Fruit fly (Drosophila melanogaster) whole organism: Measurements from ENCODE around the gene Actn3.

Experiments
- CG8478 ChIP-seq: fragments of >200 bp; optimal IDR thresholded peaks from 2 replicates; lab custom pipeline; 2018; ENCODE audit warnings: inconsistent platforms
- Dll ChIP-seq: fragments of >200 bp; optimal IDR thresholded peaks from 2 replicates; lab custom pipeline; 2017
- EcR ChIP-seq, 2 experiments: fragments of >200 bp; optimal IDR thresholded peaks; 2 replicates each; lab custom pipeline; 2017; ENCODE audit warnings: missing biosample characterization in 2 of 2, missing genetic modification characterization in 2 of 2, missing genetic modification reagents in 2 of 2
- pan ChIP-seq: fragments of >200 bp; optimal IDR thresholded peaks from 2 replicates; lab custom pipeline; 2017
- psq ChIP-seq: fragments of >200 bp; optimal IDR thresholded peaks from 2 replicates; lab custom pipeline; 2017
- usp ChIP-seq: fragments of >200 bp; optimal IDR thresholded peaks from 2 replicates; lab custom pipeline; 2017; ENCODE audit warnings: missing biosample characterization, missing genetic modification characterization, mixed read lengths

Gene Actn3

dm6 chr3R:16948667-16949066 lies 28.9 kb downstream of the Actn3 start:
- TF ChIP-seq EcR (GFP tag; optimal IDR thresholded peaks at IDR 0.05; lab: Kevin White, UChicago) (no peak), CG8478 (lab: Kevin White, UChicago) (peak; percentile 54), pan (lab: Kevin White, UChicago) (no peak), usp (no peak), psq (lab: Kevin White, UChicago) (no peak), Dll (lab: Kevin White, UChicago) (peak; percentile 73)

dm6 chr3R:16944267-16944666 lies 33.3 kb downstream of the Actn3 start:
- TF ChIP-seq EcR (GFP tag; optimal IDR thresholded peaks at IDR 0.05; lab: Kevin White, UChicago) (no peak), CG8478 (lab: Kevin White, UChicago) (no peak), pan (lab: Kevin White, UChicago) (no peak), psq (lab: Kevin White, UChicago) (no peak), usp (no peak), Dll (lab: Kevin White, UChicago) (no peak)

- TF ChIP-seq EcR (GFP tag; optimal IDR thresholded peaks at IDR 0.05; lab: Kevin White, UChicago), result no peak
- no peak for TF ChIP-seq Dll (lab: Kevin White, UChicago)
- TF ChIP-seq usp, result no peak
- no peak for TF ChIP-seq pan (lab: Kevin White, UChicago)
- TF ChIP-seq CG8478 (lab: Kevin White, UChicago), result no peak
- TF ChIP-seq psq (lab: Kevin White, UChicago), result no peak
Measured at dm6 chr3R:16941285-16941684, 36.3 kb downstream of the Actn3 start.

dm6 chr3R:16940520-16940919 lies 37.1 kb downstream of the Actn3 start:
- TF ChIP-seq pan (lab: Kevin White, UChicago), result no peak
- no peak for TF ChIP-seq CG8478 (lab: Kevin White, UChicago)
- no peak for TF ChIP-seq EcR (GFP tag; optimal IDR thresholded peaks at IDR 0.05; lab: Kevin White, UChicago)
- no peak for TF ChIP-seq usp
- no peak for TF ChIP-seq Dll (lab: Kevin White, UChicago)
- TF ChIP-seq psq (lab: Kevin White, UChicago), result no peak

dm6 chr3R:16936319-16936718 lies 41.3 kb downstream of the Actn3 start:
- TF ChIP-seq CG8478 (lab: Kevin White, UChicago), result no peak
- no peak for TF ChIP-seq psq (lab: Kevin White, UChicago)
- no peak for TF ChIP-seq Dll (lab: Kevin White, UChicago)
- TF ChIP-seq pan (lab: Kevin White, UChicago), result no peak
- TF ChIP-seq EcR (GFP tag; optimal IDR thresholded peaks at IDR 0.05; lab: Kevin White, UChicago), result no peak
- TF ChIP-seq usp, result no peak

dm6 chr3R:16934154-16934992 lies 43.2 kb downstream of the Actn3 start:
- TF ChIP-seq Dll (lab: Kevin White, UChicago) (peak; percentile 17), psq (lab: Kevin White, UChicago) (no peak), CG8478 (lab: Kevin White, UChicago) (peak; percentile 56)

dm6 chr3R:16933350-16933749 lies 44.2 kb downstream of the Actn3 start:
- TF ChIP-seq usp (no peak), EcR (GFP tag; optimal IDR thresholded peaks at IDR 0.05; lab: Kevin White, UChicago) (no peak), CG8478 (lab: Kevin White, UChicago) (no peak), Dll (lab: Kevin White, UChicago) (no peak), pan (lab: Kevin White, UChicago) (no peak), psq (lab: Kevin White, UChicago) (no peak)

dm6 chr3R:16932868-16933267 lies 44.7 kb downstream of the Actn3 start:
- no peak for TF ChIP-seq CG8478 (lab: Kevin White, UChicago)
- TF ChIP-seq Dll (lab: Kevin White, UChicago), result no peak
- no peak for TF ChIP-seq pan (lab: Kevin White, UChicago)
- TF ChIP-seq usp, result no peak
- no peak for TF ChIP-seq psq (lab: Kevin White, UChicago)
- TF ChIP-seq EcR (GFP tag; optimal IDR thresholded peaks at IDR 0.05; lab: Kevin White, UChicago), result no peak
